Fruit fly (Drosophila melanogaster): ENCODE data around the gene CG13733.
A peak's percentile ranks its signal among the peaks of the same experiment; 100 is the strongest.

CG13733 gene

dm6 chr3L:17432947-17433346 is 45.8 kb downstream of the CG13733 start, which contains the start of gene frc (continued):
- TF ChIP-seq ci (GFP tag; IDR thresholded peaks at IDR 0.05) (peak; percentile 32; the same call in 1 of the 3 replicates), sisA (GFP tag; IDR thresholded peaks at IDR 0.05) (no peak), gfzf (GFP tag; optimal IDR thresholded peaks at IDR 0.05) (peak; percentile 82), CG6175 (GFP tag; IDR thresholded peaks at IDR 0.05) (no peak), stc (GFP tag; IDR thresholded peaks at IDR 0.05) (no peak), pros (GFP tag; optimal IDR thresholded peaks at IDR 0.05) (no peak), Hand (GFP tag; optimal IDR thresholded peaks at IDR 0.05) (no peak), eve (GFP tag; optimal IDR thresholded peaks at IDR 0.05) (no peak), CG16813 (GFP tag; IDR thresholded peaks at IDR 0.05; ENCODE audit: partially characterized antibody) (no peak), tio (GFP tag; optimal IDR thresholded peaks at IDR 0.05) (no peak), nerfin-2 (GFP tag; IDR thresholded peaks at IDR 0.05; ENCODE audit: partially characterized antibody) (peak; percentile 41; the same call in 1 of the 2 replicates), gsb-n (tag; optimal IDR thresholded peaks at IDR 0.05) (no peak), CG15601 (tag; optimal IDR thresholded peaks at IDR 0.05) (no peak), tin (GFP tag; optimal IDR thresholded peaks at IDR 0.05) (no peak), CG4328 (GFP tag; optimal IDR thresholded peaks at IDR 0.05) (no peak), GATAe (GFP tag; conservative IDR thresholded peaks at IDR 0.05) (no peak), sna (GFP tag; IDR thresholded peaks at IDR 0.05; ENCODE audit: partially characterized antibody) (no peak), HmgZ (tag; optimal IDR thresholded peaks at IDR 0.05) (no peak), CG6272 (GFP tag; IDR thresholded peaks at IDR 0.05) (no peak), CG17186 (GFP tag; optimal IDR thresholded peaks at IDR 0.05) (no peak), dpn (GFP tag; optimal IDR thresholded peaks at IDR 0.05) (no peak), CG11085 (GFP tag; IDR thresholded peaks at IDR 0.05) (no peak), B-H2 (GFP tag; optimal IDR thresholded peaks at IDR 0.05) (no peak), Atf3 (GFP tag; optimal IDR thresholded peaks at IDR 0.05) (no peak), CG12769 (tag; optimal IDR thresholded peaks at IDR 0.05) (peak; percentile 89), hth (optimal IDR thresholded peaks at IDR 0.05) (no peak), mld (GFP tag; IDR thresholded peaks at IDR 0.05; ENCODE audit: partially characterized antibody) (no peak), dmrt11E (tag; optimal IDR thresholded peaks at IDR 0.05) (no peak), Scr (GFP tag; IDR thresholded peaks at IDR 0.05; ENCODE audit: partially characterized antibody) (no peak), rib (GFP tag; IDR thresholded peaks at IDR 0.05) (no peak), Bgb (GFP tag; IDR thresholded peaks at IDR 0.05; ENCODE audit: partially characterized antibody) (peak; percentile 40; the same call in 1 of the 2 replicates), CG4360 (GFP tag; IDR thresholded peaks at IDR 0.05) (no peak), az2 (GFP tag; optimal IDR thresholded peaks at IDR 0.05) (no peak), Six4 (GFP tag; optimal IDR thresholded peaks at IDR 0.05) (no peak), CG10654 (GFP tag; optimal IDR thresholded peaks at IDR 0.05) (no peak), CG13296 (GFP tag; optimal IDR thresholded peaks at IDR 0.05) (no peak), vfl (GFP tag; optimal IDR thresholded peaks at IDR 0.05) (no peak), CG7928 (GFP tag; optimal IDR thresholded peaks at IDR 0.05) (no peak), al (GFP tag; IDR thresholded peaks at IDR 0.05) (no peak), Nf-YA (GFP tag; IDR thresholded peaks at IDR 0.05) (no peak), CG6254 (GFP tag; optimal IDR thresholded peaks at IDR 0.05) (no peak), CG5953 (GFP tag; IDR thresholded peaks at IDR 0.05) (no peak), CG6654 (GFP tag; optimal IDR thresholded peaks at IDR 0.05) (no peak), kni (GFP tag; optimal IDR thresholded peaks at IDR 0.05) (no peak), z (GFP tag; IDR thresholded peaks at IDR 0.05) (no peak), disco-r (GFP tag; optimal IDR thresholded peaks at IDR 0.05) (no peak), row (GFP tag; IDR thresholded peaks at IDR 0.05) (no peak), twi (tag; optimal IDR thresholded peaks at IDR 0.05) (no peak), ranshi (GFP tag; IDR thresholded peaks at IDR 0.05) (peak; percentile 7; the same call in 1 of the 2 replicates), Abd-B (GFP tag; optimal IDR thresholded peaks at IDR 0.05) (no peak), CG5245 (GFP tag; optimal IDR thresholded peaks at IDR 0.05) (no peak), amos (GFP tag; IDR thresholded peaks at IDR 0.05; ENCODE audit: partially characterized antibody) (0 out of 2 replicates have a peak, but pooled peaks have one; percentile 26)
